Fruit fly (Drosophila melanogaster): ENCODE data around the gene Taf4.

The Taf4 gene

DNA sequence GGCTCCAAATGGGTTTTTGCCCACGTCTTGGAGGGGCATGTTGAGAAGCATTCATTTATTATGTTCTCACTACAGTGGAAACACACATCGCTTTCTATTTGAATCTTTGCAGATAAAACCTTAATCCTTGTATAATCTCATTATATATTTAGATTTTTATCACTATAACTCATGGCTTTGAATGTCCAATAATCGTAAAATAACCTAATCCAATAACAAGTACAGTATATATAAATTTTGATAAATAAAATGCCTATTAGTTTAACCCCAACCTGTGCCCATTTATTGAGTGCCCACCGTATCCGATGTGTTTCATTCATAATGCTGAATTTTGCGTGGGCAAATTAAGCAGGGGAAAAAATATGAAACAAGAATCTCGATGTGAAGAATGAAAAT, 33.5 kb downstream of the Taf4 start:
- TF ChIP-seq CG10209 (GFP tag; optimal IDR thresholded peaks at IDR 0.05), result peak; percentile 29
- peak; percentile 69; the same call in 1 of the 2 replicates for TF ChIP-seq Rfx (GFP tag; IDR thresholded peaks at IDR 0.05)
- TF ChIP-seq row (GFP tag; IDR thresholded peaks at IDR 0.05), result peak; percentile 79
- TF ChIP-seq Atf6 (GFP tag; IDR thresholded peaks at IDR 0.05), result peak; percentile 59
- peak; percentile 77 for TF ChIP-seq CG2678 (tag; optimal IDR thresholded peaks at IDR 0.05)
- TF ChIP-seq CG7556 (GFP tag; optimal IDR thresholded peaks at IDR 0.05), result peak; percentile 39
- TF ChIP-seq CG13624 (GFP tag; optimal IDR thresholded peaks at IDR 0.05), result peak; percentile 28
- TF ChIP-seq kay (GFP tag; optimal IDR thresholded peaks at IDR 0.05), result peak; percentile 3
- no peak for TF ChIP-seq ssp (GFP tag; IDR thresholded peaks at IDR 0.05)
- peak; percentile 63; the same call in 1 of the 2 replicates for TF ChIP-seq Ptx1 (GFP tag; IDR thresholded peaks at IDR 0.05)
- TF ChIP-seq Usf (GFP tag; optimal IDR thresholded peaks at IDR 0.05), result no peak
- peak; percentile 91 for TF ChIP-seq grau (tag; optimal IDR thresholded peaks at IDR 0.05)
- peak; percentile 6 for TF ChIP-seq CG8924 (tag; optimal IDR thresholded peaks at IDR 0.05)
- peak; percentile 37 for TF ChIP-seq caup (GFP tag; optimal IDR thresholded peaks at IDR 0.05; ENCODE audit: severe bottlenecking)
- no peak for TF ChIP-seq Atf3 (GFP tag; optimal IDR thresholded peaks at IDR 0.05)
- TF ChIP-seq nmo (GFP tag; optimal IDR thresholded peaks at IDR 0.05), result peak; percentile 14
- TF ChIP-seq unpg (GFP tag; optimal IDR thresholded peaks at IDR 0.05), result peak; percentile 49
- peak; percentile 19 for TF ChIP-seq Fer2 (tag; optimal IDR thresholded peaks at IDR 0.05)
- peak; percentile 5 for TF ChIP-seq pho (GFP tag; optimal IDR thresholded peaks at IDR 0.05)
- no peak; the same call in 1 of the 2 replicates for TF ChIP-seq GATAe (GFP tag; conservative IDR thresholded peaks at IDR 0.05)
- peak; percentile 3 for TF ChIP-seq Abd-B (GFP tag; optimal IDR thresholded peaks at IDR 0.05)
- TF ChIP-seq CG3281 (GFP tag; optimal IDR thresholded peaks at IDR 0.05), result peak; percentile 53
- peak; percentile 54 for TF ChIP-seq ind (GFP tag; optimal IDR thresholded peaks at IDR 0.05)
- no peak for TF ChIP-seq CG14965 (GFP tag; optimal IDR thresholded peaks at IDR 0.05; ENCODE audit: borderline replicate concordance)
- no peak for TF ChIP-seq Nf-YA (GFP tag; IDR thresholded peaks at IDR 0.05)
- peak; percentile 58 for TF ChIP-seq Meics (GFP tag; optimal IDR thresholded peaks at IDR 0.05)
- no peak for TF ChIP-seq en (GFP tag; optimal IDR thresholded peaks at IDR 0.05)
- TF ChIP-seq CG11560 (tag; IDR thresholded peaks at IDR 0.05), result 0 out of 3 replicates have a peak, but pooled peaks have one; percentile 24
- peak; percentile 45 for TF ChIP-seq CG13894 (tag; optimal IDR thresholded peaks at IDR 0.05)
- TF ChIP-seq da (GFP tag; optimal IDR thresholded peaks at IDR 0.05), result no peak
- 0 out of 2 replicates have a peak, but pooled peaks have one; percentile 43 for TF ChIP-seq cas (GFP tag; IDR thresholded peaks at IDR 0.05)
- peak; percentile 55 for TF ChIP-seq sob (GFP tag; IDR thresholded peaks at IDR 0.05)
- TF ChIP-seq Dek (tag; optimal IDR thresholded peaks at IDR 0.05), result peak; percentile 55
- TF ChIP-seq CoRest (tag; optimal IDR thresholded peaks at IDR 0.05), result peak; percentile 44
- peak; percentile 30 for TF ChIP-seq CG1233 (GFP tag; optimal IDR thresholded peaks at IDR 0.05)
- TF ChIP-seq trem (tag; optimal IDR thresholded peaks at IDR 0.05), result no peak
- peak; percentile 71 for TF ChIP-seq Fer3 (tag; optimal IDR thresholded peaks at IDR 0.05)
- peak; percentile 70; the same call in 2 of the 3 replicates for TF ChIP-seq dysf (GFP tag; IDR thresholded peaks at IDR 0.05)
- TF ChIP-seq peb (GFP tag; IDR thresholded peaks at IDR 0.05), result no peak
- peak; percentile 19 for TF ChIP-seq B-H2 (GFP tag; optimal IDR thresholded peaks at IDR 0.05)
- peak; percentile 62 for TF ChIP-seq CG15269 (tag; optimal IDR thresholded peaks at IDR 0.05)
- TF ChIP-seq Oli (tag; optimal IDR thresholded peaks at IDR 0.05), result peak; percentile 25
- TF ChIP-seq CG30403 (GFP tag; optimal IDR thresholded peaks at IDR 0.05), result peak; percentile 44
- peak; percentile 34; the same call in 1 of the 2 replicates for TF ChIP-seq CG31441 (GFP tag; IDR thresholded peaks at IDR 0.05)
- TF ChIP-seq lola (GFP tag; optimal IDR thresholded peaks at IDR 0.05), result peak in 1 of 3 experiments; percentile 12
- TF ChIP-seq sug (tag; optimal IDR thresholded peaks at IDR 0.05), result peak; percentile 47
- peak; percentile 7 for TF ChIP-seq Asciz (GFP tag; optimal IDR thresholded peaks at IDR 0.05)
- TF ChIP-seq scrt (GFP tag; optimal IDR thresholded peaks at IDR 0.05), result no peak
- TF ChIP-seq dpn (GFP tag; optimal IDR thresholded peaks at IDR 0.05), result peak in 1 of 2 experiments; percentile 0
- TF ChIP-seq CG12155 (GFP tag; optimal IDR thresholded peaks at IDR 0.05), result peak; percentile 49

Measured in whole organism, embryonic.